Worm (Caenorhabditis elegans) whole organism, L3 larva: ENCODE data around the gene F54A3.2.

Source experiments
- ama-1 ChIP-seq: fragments of 150-350 bp; optimal IDR thresholded peaks from 2 replicates; lab custom pipeline; 2018
- egl-27 ChIP-seq: sonication (generic microtip); optimal IDR thresholded peaks from 4 replicates; lab custom pipeline; 2017; ENCODE audit warnings: missing biosample characterization, missing genetic modification reagents, missing genetic modification characterization
- elt-2 ChIP-seq: sonication (generic microtip); optimal IDR thresholded peaks from 2 replicates; lab custom pipeline; 2016; ENCODE audit warnings: missing genetic modification reagents, mild to moderate bottlenecking, missing genetic modification characterization, missing compliant biosample characterization
- fos-1 ChIP-seq: fragments of 150-350 bp; optimal IDR thresholded peaks from 2 replicates; lab custom pipeline; 2014; ENCODE audit warnings: missing biosample characterization, missing genetic modification characterization
- jun-1 ChIP-seq: fragments of 150-350 bp; optimal IDR thresholded peaks from 2 replicates; lab custom pipeline; 2014; ENCODE audit warnings: missing biosample characterization, missing genetic modification reagents, missing genetic modification characterization
- nhr-237 ChIP-seq: fragments of 150-350 bp; optimal IDR thresholded peaks from 2 replicates; lab custom pipeline; 2014; ENCODE audit warnings: missing biosample characterization, missing genetic modification characterization
- pqm-1 ChIP-seq: fragments of 150-350 bp; optimal IDR thresholded peaks from 2 replicates; lab custom pipeline; 2017; ENCODE audit warnings: missing biosample characterization, missing genetic modification characterization, inconsistent platforms
- skn-1 ChIP-seq: fragments of 150-350 bp; optimal IDR thresholded peaks from 2 replicates; lab custom pipeline; 2014; ENCODE audit warnings: missing biosample characterization, missing genetic modification characterization
- unc-39 ChIP-seq: sonication (generic microtip); optimal IDR thresholded peaks from 4 replicates; lab custom pipeline; 2017; ENCODE audit warnings: missing biosample characterization, missing genetic modification characterization
- unc-62 ChIP-seq: fragments of 150-350 bp; sonication (generic microtip); optimal IDR thresholded peaks from 4 replicates; lab custom pipeline; 2014; ENCODE audit warnings: missing biosample characterization, missing genetic modification reagents, missing genetic modification characterization
- ztf-11 ChIP-seq: fragments of 150-350 bp; optimal IDR thresholded peaks from 2 replicates; lab custom pipeline; 2014; ENCODE audit warnings: missing biosample characterization, missing genetic modification characterization
- ztf-4 ChIP-seq: fragments of 150-350 bp; optimal IDR thresholded peaks from 2 replicates; lab custom pipeline; 2014; ENCODE audit warnings: missing biosample characterization, missing genetic modification characterization

DNA sequence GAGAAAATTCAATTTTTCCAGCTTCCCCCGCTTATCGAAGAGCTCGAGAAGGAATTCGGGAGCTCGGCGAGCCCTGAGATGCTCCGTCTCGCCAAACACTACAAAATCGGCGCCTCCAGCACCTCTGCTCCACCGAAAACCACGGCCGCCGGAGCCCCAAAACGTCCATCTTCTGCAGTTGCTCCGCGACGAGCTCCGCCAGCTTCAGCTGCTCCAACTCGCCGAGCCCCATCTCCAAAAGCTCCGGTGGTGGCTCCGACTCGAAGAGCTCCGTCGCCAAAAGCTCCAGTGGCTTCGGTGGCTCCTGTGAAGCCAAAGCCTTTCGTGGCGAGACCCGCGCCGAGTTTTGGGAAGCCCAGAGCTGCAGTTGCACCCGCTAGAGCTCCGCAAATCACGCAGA, 8.2 kb downstream of the F54A3.2 start:
- no peak for TF ChIP-seq ztf-4 (tag; lab: Kevin White, UChicago)
- TF ChIP-seq skn-1 (tag; lab: Kevin White, UChicago): no peak
- TF ChIP-seq egl-27 (tag; lab: Kevin White, UChicago): no peak
- no peak for TF ChIP-seq ama-1 (lab: Kevin White, UChicago)
- no peak for TF ChIP-seq nhr-237 (tag; lab: Kevin White, UChicago)
- no peak for TF ChIP-seq ztf-11 (tag; lab: Kevin White, UChicago)
- TF ChIP-seq unc-62: no peak
- no peak for TF ChIP-seq pqm-1
- TF ChIP-seq jun-1: no peak
- TF ChIP-seq fos-1 (tag; lab: Kevin White, UChicago): no peak
- no peak for TF ChIP-seq elt-2 (tag; lab: Kevin White, UChicago)
- no peak for TF ChIP-seq unc-39 (tag; lab: Kevin White, UChicago)
